Worm (Caenorhabditis elegans): Measurements from ENCODE around the gene sra-1.

sra-1 gene

DNA sequence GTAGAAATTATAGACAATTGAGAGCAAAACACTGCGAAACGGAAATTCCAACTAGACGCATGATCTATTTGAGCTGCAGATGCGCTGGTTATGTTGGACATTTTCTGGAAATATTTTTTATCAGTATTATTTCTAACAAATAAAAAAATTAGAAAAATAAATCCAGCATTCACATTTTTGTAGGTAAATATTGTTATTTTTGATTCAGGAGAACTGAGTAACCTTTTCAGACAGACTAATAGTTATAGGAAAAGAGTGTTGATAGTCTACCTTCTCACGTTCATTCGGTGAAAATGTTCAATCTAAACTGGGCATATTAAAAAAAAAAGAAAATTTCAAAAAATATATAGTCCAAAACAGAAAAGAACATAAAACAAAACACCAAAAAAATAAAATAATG lies at the start of gene sra-1:
sra-1 (minus strand) TSS at position 101 of the 400 bp plus-strand sequence.
- TF ChIP-seq pha-4 (tag; optimal IDR thresholded peaks at IDR 0.05) (no peak), mab-5 (tag; optimal IDR thresholded peaks at IDR 0.05) (no peak), blmp-1 (tag; optimal IDR thresholded peaks at IDR 0.05) (no peak), sptf-1 (tag; optimal IDR thresholded peaks at IDR 0.05) (no peak), nhr-12 (tag; optimal IDR thresholded peaks at IDR 0.05) (no peak), ceh-39 (tag; optimal IDR thresholded peaks at IDR 0.05) (no peak), hlh-1 (tag; optimal IDR thresholded peaks at IDR 0.05) (no peak), cnd-1 (tag; optimal IDR thresholded peaks at IDR 0.05) (no peak), unc-62 (GFP tag; optimal IDR thresholded peaks at IDR 0.05) (no peak), mep-1 (tag; optimal IDR thresholded peaks at IDR 0.05) (no peak), unc-120 (tag; optimal IDR thresholded peaks at IDR 0.05; ENCODE audit: poor library complexity, severe bottlenecking) (no peak), tbx-8 (GFP tag; optimal IDR thresholded peaks at IDR 0.05) (no peak), lin-32 (GFP tag; optimal IDR thresholded peaks at IDR 0.05) (no peak), nhr-28 (tag; optimal IDR thresholded peaks at IDR 0.05) (no peak), nhr-237 (tag; optimal IDR thresholded peaks at IDR 0.05) (no peak), elt-1 (tag; optimal IDR thresholded peaks at IDR 0.05; ENCODE audit: borderline replicate concordance, insufficient read depth) (no peak), elt-3 (tag; optimal IDR thresholded peaks at IDR 0.05) (no peak), M03D4.4 (tag; optimal IDR thresholded peaks at IDR 0.05) (no peak), mls-2 (tag; optimal IDR thresholded peaks at IDR 0.05) (no peak), bed-3 (GFP tag; optimal IDR thresholded peaks at IDR 0.05) (no peak)

ce11 chrII:9566045-9566444 lies 44.6 kb upstream of the sra-1 start:
- TF ChIP-seq nhr-237 (tag; optimal IDR thresholded peaks at IDR 0.05) (no peak), cnd-1 (tag; optimal IDR thresholded peaks at IDR 0.05) (peak; percentile 93), mls-2 (tag; optimal IDR thresholded peaks at IDR 0.05) (peak; percentile 95), nhr-12 (tag; optimal IDR thresholded peaks at IDR 0.05) (no peak), unc-39 (tag; optimal IDR thresholded peaks at IDR 0.05) (peak; percentile 57), elt-3 (tag; optimal IDR thresholded peaks at IDR 0.05) (no peak), mep-1 (tag; optimal IDR thresholded peaks at IDR 0.05) (peak; percentile 6), hlh-1 (tag; optimal IDR thresholded peaks at IDR 0.05) (peak; percentile 23), blmp-1 (tag; optimal IDR thresholded peaks at IDR 0.05) (no peak), unc-62 (GFP tag; optimal IDR thresholded peaks at IDR 0.05) (peak; percentile 17), ceh-39 (tag; optimal IDR thresholded peaks at IDR 0.05) (no peak), tbx-8 (GFP tag; optimal IDR thresholded peaks at IDR 0.05) (peak; percentile 85), bed-3 (GFP tag; optimal IDR thresholded peaks at IDR 0.05) (peak; percentile 85), snpc-4 (tag; optimal IDR thresholded peaks at IDR 0.05) (no peak), unc-120 (tag; optimal IDR thresholded peaks at IDR 0.05; ENCODE audit: poor library complexity, severe bottlenecking) (peak; percentile 84), drap-1 (GFP tag; optimal IDR thresholded peaks at IDR 0.05) (peak; percentile 92), nhr-76 (tag; optimal IDR thresholded peaks at IDR 0.05) (no peak), mab-5 (tag; optimal IDR thresholded peaks at IDR 0.05) (no peak), zip-8 (tag; optimal IDR thresholded peaks at IDR 0.05) (no peak), ceh-43 (GFP tag; optimal IDR thresholded peaks at IDR 0.05) (peak; percentile 90), elt-1 (tag; optimal IDR thresholded peaks at IDR 0.05; ENCODE audit: borderline replicate concordance, insufficient read depth) (no peak), lin-13 (tag; optimal IDR thresholded peaks at IDR 0.05) (no peak), pha-4 (tag; optimal IDR thresholded peaks at IDR 0.05) (no peak), sptf-1 (tag; optimal IDR thresholded peaks at IDR 0.05) (peak; percentile 95), ztf-11 (tag; optimal IDR thresholded peaks at IDR 0.05) (peak; percentile 22), nhr-28 (tag; optimal IDR thresholded peaks at IDR 0.05) (no peak), nhr-2 (tag; optimal IDR thresholded peaks at IDR 0.05) (no peak), lin-32 (GFP tag; optimal IDR thresholded peaks at IDR 0.05) (peak; percentile 86), ham-2 (GFP tag; optimal IDR thresholded peaks at IDR 0.05) (peak; percentile 75), lsy-2 (tag; optimal IDR thresholded peaks at IDR 0.05) (no peak), M03D4.4 (tag; optimal IDR thresholded peaks at IDR 0.05) (peak; percentile 94), ceh-83 (GFP tag; optimal IDR thresholded peaks at IDR 0.05) (peak; percentile 91), ces-1 (GFP tag; optimal IDR thresholded peaks at IDR 0.05) (peak; percentile 21), sem-2 (GFP tag; optimal IDR thresholded peaks at IDR 0.05) (peak; percentile 90), flh-1 (GFP tag; optimal IDR thresholded peaks at IDR 0.05) (peak; percentile 79)

- no peak for TF ChIP-seq ham-2 (GFP tag; optimal IDR thresholded peaks at IDR 0.05)
- TF ChIP-seq ceh-39 (tag; optimal IDR thresholded peaks at IDR 0.05): no peak
- no peak for TF ChIP-seq ceh-83 (GFP tag; optimal IDR thresholded peaks at IDR 0.05)
- TF ChIP-seq M03D4.4 (tag; optimal IDR thresholded peaks at IDR 0.05): no peak
- no peak for TF ChIP-seq flh-1 (GFP tag; optimal IDR thresholded peaks at IDR 0.05)
These were observed 39.4 kb upstream of the sra-1 start for ce11 chrII:9560895-9561294.

All from whole organism, mixed stage, embryonic.